Fruit fly (Drosophila melanogaster): ENCODE measurements around the gene CG4768.

The CG4768 gene

DNA sequence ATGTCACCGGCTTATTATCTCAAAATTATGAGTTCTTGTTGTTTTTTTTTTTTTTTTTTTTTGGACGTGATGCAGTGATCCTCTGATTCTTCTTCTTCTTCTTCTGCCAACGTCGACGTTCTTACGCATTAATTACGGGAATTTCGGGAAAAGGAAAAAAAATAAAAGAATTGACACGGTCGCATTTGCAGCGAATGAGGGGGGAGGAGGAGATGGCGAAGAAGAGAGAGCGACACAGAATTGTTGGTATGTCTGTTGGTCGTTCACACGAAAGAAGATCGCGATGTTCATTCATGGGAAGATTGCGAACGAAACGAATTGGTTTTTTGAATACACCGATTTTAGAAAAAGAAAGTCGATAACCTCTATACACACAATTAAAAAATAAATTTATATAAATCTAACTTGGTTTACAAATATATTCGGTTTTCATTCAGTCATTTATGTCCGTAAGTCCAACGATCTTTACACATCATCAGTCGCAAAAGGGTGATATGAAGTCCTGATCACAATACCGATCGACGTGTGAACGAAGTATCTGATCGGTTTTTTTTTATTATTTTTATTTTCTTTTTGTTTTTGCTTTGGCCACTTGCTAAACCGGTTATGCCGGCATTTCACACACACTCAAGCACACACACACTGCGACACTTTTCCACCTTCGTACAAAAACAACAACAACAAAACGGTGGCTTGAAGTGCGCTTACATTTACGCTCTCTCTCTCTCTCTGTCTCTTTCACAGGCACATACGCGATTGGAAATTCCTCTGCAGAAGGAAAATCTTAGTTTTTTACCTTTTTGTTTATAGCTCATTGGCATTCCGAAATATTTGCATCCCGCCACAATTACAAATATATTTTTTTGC lies 41.0 kb upstream of the CG4768 start (continued):
- TF ChIP-seq CG13775 (GFP tag; optimal IDR thresholded peaks at IDR 0.05) (peak; percentile 70), dmrt11E (tag; optimal IDR thresholded peaks at IDR 0.05) (peak; percentile 78), CG18619 (GFP tag; optimal IDR thresholded peaks at IDR 0.05) (peak; percentile 67), CG7357 (GFP tag; IDR thresholded peaks at IDR 0.05) (peak; percentile 44; the same call in 2 of the 3 replicates), ci (GFP tag; IDR thresholded peaks at IDR 0.05) (peak; percentile 60; the same call in 1 of the 3 replicates), YL-1 (GFP tag; optimal IDR thresholded peaks at IDR 0.05) (peak; percentile 4), chm (GFP tag; IDR thresholded peaks at IDR 0.05) (no peak; the same call in 1 of the 2 replicates), pfk (GFP tag; optimal IDR thresholded peaks at IDR 0.05) (no peak), zen (tag; optimal IDR thresholded peaks at IDR 0.05) (peak; percentile 57), Sox100B (GFP tag; optimal IDR thresholded peaks at IDR 0.05) (peak; percentile 81), unpg (GFP tag; optimal IDR thresholded peaks at IDR 0.05) (peak; percentile 79), HLH3B (GFP tag; IDR thresholded peaks at IDR 0.05) (no peak), CHES-1-like (GFP tag; optimal IDR thresholded peaks at IDR 0.05) (no peak), CG17912 (GFP tag; optimal IDR thresholded peaks at IDR 0.05) (no peak), CG34422 (GFP tag; IDR thresholded peaks at IDR 0.05) (no peak), pan (optimal IDR thresholded peaks at IDR 0.05) (no peak), pan (GFP tag; optimal IDR thresholded peaks at IDR 0.05 in 1 of 2, IDR thresholded peaks at IDR 0.05 in 1 of 2) (peak in 1 of 2 experiments; percentile 42), seq (GFP tag; IDR thresholded peaks at IDR 0.05) (peak; percentile 68), CG34376 (GFP tag; optimal IDR thresholded peaks at IDR 0.05) (peak; percentile 53), Bdp1 (GFP tag; optimal IDR thresholded peaks at IDR 0.05) (peak; percentile 30), gem (tag; optimal IDR thresholded peaks at IDR 0.05) (peak; percentile 89), CG6813 (GFP tag; optimal IDR thresholded peaks at IDR 0.05) (peak; percentile 63), CG9932 (GFP tag; IDR thresholded peaks at IDR 0.05) (peak; percentile 37), CG4404 (GFP tag; IDR thresholded peaks at IDR 0.05) (no peak; the same call in 1 of the 2 replicates), Trl (optimal IDR thresholded peaks at IDR 0.05) (peak in 1 of 2 experiments; percentile 48), Trl (GFP tag; optimal IDR thresholded peaks at IDR 0.05) (no peak), NK7.1 (GFP tag; optimal IDR thresholded peaks at IDR 0.05) (peak; percentile 33), Chrac-16 (GFP tag; optimal IDR thresholded peaks at IDR 0.05) (peak; percentile 59), sna (GFP tag; IDR thresholded peaks at IDR 0.05; ENCODE audit: partially characterized antibody) (no peak), exex (tag; optimal IDR thresholded peaks at IDR 0.05) (peak; percentile 22), hb (GFP tag; IDR thresholded peaks at IDR 0.05; ENCODE audit: partially characterized antibody) (no peak), chn (GFP tag; optimal IDR thresholded peaks at IDR 0.05) (peak; percentile 40), corto (GFP tag; optimal IDR thresholded peaks at IDR 0.05) (peak; percentile 78), bigmax (GFP tag; optimal IDR thresholded peaks at IDR 0.05) (no peak), CG7271 (tag; optimal IDR thresholded peaks at IDR 0.05) (no peak), CG1647 (GFP tag; optimal IDR thresholded peaks at IDR 0.05) (no peak), CG9876 (GFP tag; optimal IDR thresholded peaks at IDR 0.05) (no peak), gsb-n (tag; optimal IDR thresholded peaks at IDR 0.05) (peak; percentile 73), CG15696 (tag; optimal IDR thresholded peaks at IDR 0.05) (peak; percentile 83), CG11560 (tag; IDR thresholded peaks at IDR 0.05) (no peak), cato (GFP tag; optimal IDR thresholded peaks at IDR 0.05; ENCODE audit: borderline replicate concordance) (no peak), Mrtf (GFP tag; IDR thresholded peaks at IDR 0.05) (peak; percentile 16; the same call in 1 of the 3 replicates), CG1233 (GFP tag; optimal IDR thresholded peaks at IDR 0.05) (peak; percentile 63), CG17328 (GFP tag; IDR thresholded peaks at IDR 0.05) (peak; percentile 53), ase (GFP tag; IDR thresholded peaks at IDR 0.05) (no peak), NFAT (GFP tag; IDR thresholded peaks at IDR 0.05) (no peak), ewg (GFP tag; optimal IDR thresholded peaks at IDR 0.05) (peak; percentile 47), chinmo (GFP tag; IDR thresholded peaks at IDR 0.05; ENCODE audit: partially characterized antibody) (0 out of 4 replicates have a peak, but pooled peaks have one; percentile 14), gfzf (GFP tag; optimal IDR thresholded peaks at IDR 0.05) (no peak)

All from whole organism, embryonic.